Fruit fly (Drosophila melanogaster) whole organism, embryonic: ENCODE measurements around the gene dnc.

Experiments
- Antp ChIP-seq: fragments of 200-800 bp; sonication (Bioruptor generic); optimal IDR thresholded peaks from 3 replicates; lab custom pipeline; 2016; ENCODE audit warnings: missing biosample characterization, missing genetic modification characterization
- Atf-2 ChIP-seq: fragments of 200-800 bp; sonication (Bioruptor generic); optimal IDR thresholded peaks from 2 replicates; lab custom pipeline; 2016; ENCODE audit warnings: missing biosample characterization, missing genetic modification characterization
- Atf6 ChIP-seq: fragments of 200-800 bp; sonication (Bioruptor generic); IDR thresholded peaks from 2 replicates; pipeline ENCODE4 v1.3.6; 2022; ENCODE audit warnings: missing biosample characterization, missing genetic modification characterization
- B-H2 ChIP-seq: fragments of 200-800 bp; sonication (Bioruptor generic); optimal IDR thresholded peaks from 2 replicates; lab custom pipeline; 2018; ENCODE audit warnings: missing biosample characterization, mild to moderate bottlenecking, missing genetic modification characterization
- BtbVII ChIP-seq: fragments of 200-800 bp; sonication (Bioruptor generic); optimal IDR thresholded peaks from 3 replicates; lab custom pipeline; 2017; ENCODE audit warnings: missing biosample characterization, mild to moderate bottlenecking, missing genetic modification characterization
- Bteb2 ChIP-seq: fragments of 200-800 bp; sonication (Bioruptor generic); optimal IDR thresholded peaks from 2 replicates; lab custom pipeline; 2016; ENCODE audit warnings: missing biosample characterization, missing genetic modification characterization
- CG10209 ChIP-seq: fragments of 200-800 bp; sonication (Bioruptor generic); optimal IDR thresholded peaks from 3 replicates; lab custom pipeline; 2017; ENCODE audit warnings: missing biosample characterization, mild to moderate bottlenecking, missing genetic modification characterization, missing genetic modification reagents
- CG10274 ChIP-seq: fragments of 200-800 bp; sonication (Bioruptor generic); optimal IDR thresholded peaks from 3 replicates; lab custom pipeline; 2017; ENCODE audit warnings: missing biosample characterization, mild to moderate bottlenecking, missing genetic modification characterization
- CG11560 ChIP-seq: fragments of 200-800 bp; sonication (Bioruptor generic); IDR thresholded peaks from 3 replicates; pipeline ENCODE4 v1.3.6; 2022; ENCODE audit warnings: missing biosample characterization, missing genetic modification characterization
- CG1603 ChIP-seq: fragments of 200-800 bp; sonication (Bioruptor generic); optimal IDR thresholded peaks from 2 replicates; lab custom pipeline; 2019; ENCODE audit warnings: missing biosample characterization, mild to moderate bottlenecking, missing genetic modification characterization, moderate library complexity
- CG16779 ChIP-seq: fragments of 200-800 bp; sonication (Bioruptor generic); IDR thresholded peaks from 2 replicates; pipeline ENCODE4 v1.3.6; 2022; ENCODE audit warnings: missing biosample characterization, missing genetic modification characterization
- CG17912 ChIP-seq: fragments of 200-800 bp; sonication (Bioruptor generic); optimal IDR thresholded peaks from 2 replicates; lab custom pipeline; 2018; ENCODE audit warnings: missing biosample characterization, mild to moderate bottlenecking, missing genetic modification characterization
- CG18619 ChIP-seq: fragments of 200-800 bp; sonication (Bioruptor generic); optimal IDR thresholded peaks from 3 replicates; lab custom pipeline; 2017; ENCODE audit warnings: missing biosample characterization, mild to moderate bottlenecking, missing genetic modification characterization
- CG2120 ChIP-seq: fragments of 200-800 bp; sonication (Bioruptor generic); optimal IDR thresholded peaks from 3 replicates; lab custom pipeline; 2016; ENCODE audit warnings: missing biosample characterization, missing genetic modification characterization
- CG30020 ChIP-seq: fragments of 200-800 bp; optimal IDR thresholded peaks from 2 replicates; lab custom pipeline; 2019; ENCODE audit warnings: missing biosample characterization, mild to moderate bottlenecking, missing genetic modification characterization, moderate library complexity
- CG31365 ChIP-seq: fragments of 200-800 bp; sonication (Bioruptor generic); optimal IDR thresholded peaks from 2 replicates; lab custom pipeline; 2018; ENCODE audit warnings: missing biosample characterization, mild to moderate bottlenecking, missing genetic modification characterization
- CG32772 ChIP-seq: fragments of 200-800 bp; sonication (Bioruptor generic); IDR thresholded peaks from 2 replicates; pipeline ENCODE4 v1.3.6; 2022; ENCODE audit warnings: missing biosample characterization, missing genetic modification characterization
- CG4820 ChIP-seq: fragments of 200-800 bp; sonication (Bioruptor generic); optimal IDR thresholded peaks from 3 replicates; lab custom pipeline; 2016; ENCODE audit warnings: missing biosample characterization, missing genetic modification characterization
- CG5180 ChIP-seq: fragments of 200-800 bp; sonication (Bioruptor generic); optimal IDR thresholded peaks from 3 replicates; lab custom pipeline; 2017; ENCODE audit warnings: missing biosample characterization, missing genetic modification characterization, mild to moderate bottlenecking, moderate library complexity, missing genetic modification reagents
- CG6683 ChIP-seq: fragments of 200-800 bp; sonication (Bioruptor generic); optimal IDR thresholded peaks from 2 replicates; lab custom pipeline; 2017; ENCODE audit warnings: missing biosample characterization, mild to moderate bottlenecking, missing genetic modification characterization, missing genetic modification reagents
- CG7786 ChIP-seq: fragments of 200-800 bp; sonication (Bioruptor generic); optimal IDR thresholded peaks from 2 replicates; lab custom pipeline; 2016; ENCODE audit warnings: missing biosample characterization, missing genetic modification characterization
- CG9727 ChIP-seq: fragments of 200-800 bp; sonication (Bioruptor generic); optimal IDR thresholded peaks from 3 replicates; lab custom pipeline; 2017; ENCODE audit warnings: missing biosample characterization, mild to moderate bottlenecking, missing genetic modification characterization
- CG9797 ChIP-seq: fragments of 200-800 bp; sonication (Bioruptor generic); optimal IDR thresholded peaks from 3 replicates; lab custom pipeline; 2018; ENCODE audit warnings: missing biosample characterization, mild to moderate bottlenecking, missing genetic modification characterization
- Camta ChIP-seq: fragments of 200-800 bp; sonication (Bioruptor generic); optimal IDR thresholded peaks from 2 replicates; lab custom pipeline; 2016; ENCODE audit warnings: missing biosample characterization, missing genetic modification characterization
- D19A ChIP-seq: fragments of 200-800 bp; optimal IDR thresholded peaks from 3 replicates; lab custom pipeline; 2019; ENCODE audit warnings: missing biosample characterization, mild to moderate bottlenecking, missing genetic modification characterization, moderate library complexity
- Dbx ChIP-seq: fragments of 200-800 bp; sonication (Bioruptor generic); IDR thresholded peaks from 3 replicates; pipeline ENCODE4 v1.3.6; 2022; ENCODE audit warnings: missing biosample characterization, missing genetic modification characterization
- Doc3 ChIP-seq: fragments of 200-800 bp; sonication (Bioruptor generic); IDR thresholded peaks from 3 replicates; pipeline ENCODE4 v1.3.6; 2022; ENCODE audit warnings: missing biosample characterization, missing genetic modification characterization; ENCODE audit not compliant: partially characterized antibody
- Drgx ChIP-seq: fragments of 200-800 bp; sonication (Bioruptor generic); IDR thresholded peaks from 2 replicates; pipeline ENCODE4 v1.3.6; 2022; ENCODE audit warnings: missing biosample characterization, missing genetic modification characterization
- Hand ChIP-seq: fragments of 200-800 bp; sonication (Bioruptor generic); optimal IDR thresholded peaks from 2 replicates; lab custom pipeline; 2017; ENCODE audit warnings: mild to moderate bottlenecking, missing biosample characterization, missing genetic modification reagents, missing genetic modification characterization
- HmgZ ChIP-seq: fragments of 200-800 bp; sonication (Bioruptor generic); optimal IDR thresholded peaks from 2 replicates; lab custom pipeline; 2018; ENCODE audit warnings: missing biosample characterization, mild to moderate bottlenecking, missing genetic modification characterization
- Hsf ChIP-seq: fragments of 200-800 bp; sonication (Bioruptor generic); optimal IDR thresholded peaks from 3 replicates; lab custom pipeline; 2016; ENCODE audit warnings: missing biosample characterization, missing genetic modification characterization
- Pdp1 ChIP-seq, 2 experiments: fragments of 200-800 bp; sonication (Bioruptor generic); optimal IDR thresholded peaks; 3 replicates each; lab custom pipeline; 2016; ENCODE audit warnings: missing biosample characterization in 2 of 2, missing genetic modification characterization in 2 of 2, mild to moderate bottlenecking in 1 of 2, moderate library complexity in 1 of 2
- Sox100B ChIP-seq: fragments of 200-800 bp; sonication (Bioruptor generic); optimal IDR thresholded peaks from 3 replicates; lab custom pipeline; 2018; ENCODE audit warnings: missing biosample characterization, mild to moderate bottlenecking, missing genetic modification characterization
- Sry-β ChIP-seq: fragments of 200-800 bp; sonication (Bioruptor generic); optimal IDR thresholded peaks from 2 replicates; lab custom pipeline; 2018; ENCODE audit warnings: missing biosample characterization, mild to moderate bottlenecking, missing genetic modification characterization, moderate library complexity
- TFAM ChIP-seq: fragments of 200-800 bp; sonication (Bioruptor generic); optimal IDR thresholded peaks from 2 replicates; lab custom pipeline; 2017; ENCODE audit warnings: missing biosample characterization, missing genetic modification characterization, inconsistent platforms
- abd-A ChIP-seq: fragments of 200-800 bp; sonication (Bioruptor generic); optimal IDR thresholded peaks from 3 replicates; lab custom pipeline; 2019; ENCODE audit warnings: missing biosample characterization, mild to moderate bottlenecking, missing genetic modification characterization, moderate library complexity
- dmrt99B ChIP-seq: fragments of 200-800 bp; sonication (Bioruptor generic); optimal IDR thresholded peaks from 2 replicates; lab custom pipeline; 2018; ENCODE audit warnings: missing biosample characterization, mild to moderate bottlenecking, missing genetic modification characterization, moderate library complexity
- emc ChIP-seq: fragments of 200-800 bp; sonication (Bioruptor generic); optimal IDR thresholded peaks from 2 replicates; lab custom pipeline; 2016; ENCODE audit warnings: missing biosample characterization, missing genetic modification characterization
- fd64A ChIP-seq: fragments of 200-800 bp; sonication (Bioruptor generic); optimal IDR thresholded peaks from 3 replicates; lab custom pipeline; 2018; ENCODE audit warnings: missing biosample characterization, mild to moderate bottlenecking, missing genetic modification characterization
- inv ChIP-seq: fragments of 200-800 bp; sonication (Bioruptor generic); IDR thresholded peaks from 2 replicates; pipeline ENCODE4 v1.3.6; 2022; ENCODE audit warnings: missing biosample characterization, missing genetic modification characterization; ENCODE audit not compliant: partially characterized antibody
- lab ChIP-seq: fragments of 200-800 bp; sonication (Bioruptor generic); optimal IDR thresholded peaks from 3 replicates; lab custom pipeline; 2017; ENCODE audit warnings: missing biosample characterization, missing genetic modification characterization, mild to moderate bottlenecking, moderate library complexity, missing genetic modification reagents
- prd ChIP-seq, 3 experiments: fragments of >200 bp in 2 of 3; fragments of 200-800 bp in 1 of 3; sonication (Bioruptor generic) in 1 of 3; optimal IDR thresholded peaks in 2 of 3; IDR thresholded peaks in 1 of 3; 2 replicates in 2 of 3; 3 replicates in 1 of 3; pipeline versions ENCODE4 v1.3.6 to Lab custom; 2017 to 2022; ENCODE audit warnings: missing biosample characterization in 1 of 3, missing genetic modification characterization in 1 of 3
- shn ChIP-seq: fragments of 200-800 bp; sonication (Bioruptor generic); optimal IDR thresholded peaks from 3 replicates; lab custom pipeline; 2016; ENCODE audit warnings: missing biosample characterization, missing genetic modification characterization
- sima ChIP-seq: fragments of 200-800 bp; sonication (Bioruptor generic); optimal IDR thresholded peaks from 2 replicates; lab custom pipeline; 2016; ENCODE audit warnings: missing biosample characterization, missing genetic modification characterization
- sr ChIP-seq: fragments of 200-800 bp; sonication (Bioruptor generic); IDR thresholded peaks from 3 replicates; pipeline ENCODE4 v1.3.6; 2022; ENCODE audit warnings: missing biosample characterization, missing genetic modification characterization
- stc ChIP-seq: fragments of 200-800 bp; sonication (Bioruptor generic); IDR thresholded peaks from 2 replicates; pipeline ENCODE4 v1.3.6; 2022; ENCODE audit warnings: missing biosample characterization, missing genetic modification characterization
- tup ChIP-seq: fragments of 200-800 bp; sonication (Bioruptor generic); optimal IDR thresholded peaks from 2 replicates; lab custom pipeline; 2016; ENCODE audit warnings: missing biosample characterization, mild to moderate bottlenecking, missing genetic modification characterization, moderate library complexity
- vvl ChIP-seq: fragments of 200-800 bp; sonication (Bioruptor generic); IDR thresholded peaks from 2 replicates; pipeline ENCODE4 v1.3.6; 2022; ENCODE audit warnings: missing biosample characterization, missing genetic modification characterization
- wek ChIP-seq: fragments of 200-800 bp; sonication (Bioruptor generic); optimal IDR thresholded peaks from 3 replicates; lab custom pipeline; 2018; ENCODE audit warnings: missing biosample characterization, mild to moderate bottlenecking, missing genetic modification characterization, moderate library complexity
- z ChIP-seq: fragments of 200-800 bp; sonication (Bioruptor generic); IDR thresholded peaks from 3 replicates; pipeline ENCODE4 v1.3.6; 2022; ENCODE audit warnings: missing biosample characterization, missing genetic modification characterization

Gene dnc

DNA sequence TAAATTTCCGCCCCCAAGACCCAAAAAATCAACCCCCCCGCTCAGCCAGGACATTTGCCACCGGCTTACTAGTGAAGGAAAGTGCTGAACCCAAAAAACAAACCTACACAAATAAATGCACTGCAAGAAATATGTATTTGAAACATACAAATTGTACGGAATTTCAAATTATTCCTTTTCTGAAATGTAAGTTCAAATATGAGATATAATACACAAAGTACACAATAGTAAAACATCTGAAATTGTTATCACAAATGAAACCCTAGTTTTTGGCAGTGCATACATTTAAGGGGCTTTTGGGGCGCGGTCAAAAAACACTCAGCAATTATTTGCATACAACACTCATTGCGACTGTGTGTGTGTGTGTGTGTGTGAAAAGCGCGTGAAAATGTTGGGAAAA, 17.5 kb downstream of the dnc start (continued):
- TF ChIP-seq CG5180 (GFP tag; lab: Kevin White, UChicago) (no peak), fd64A (GFP tag; lab: Kevin White, UChicago) (no peak), Dbx (GFP tag; lab: Robert Waterston, UW) (no peak), HmgZ (tag; lab: Kevin White, UChicago) (no peak), shn (no peak), CG10274 (no peak), Drgx (GFP tag; lab: Robert Waterston, UW) (no peak), Sry-β (GFP tag; lab: Kevin White, UChicago) (no peak), CG10209 (GFP tag; lab: Kevin White, UChicago) (no peak), CG17912 (GFP tag; lab: Kevin White, UChicago) (no peak), CG16779 (GFP tag; lab: Robert Waterston, UW) (no peak), tup (GFP tag; lab: Kevin White, UChicago) (no peak), Hand (GFP tag; lab: Kevin White, UChicago) (no peak), dmrt99B (peak; percentile 49), BtbVII (no peak), sr (no peak), abd-A (tag; lab: Kevin White, UChicago) (no peak), CG6683 (GFP tag; lab: Kevin White, UChicago) (no peak), Sox100B (GFP tag; lab: Kevin White, UChicago) (no peak), B-H2 (no peak), Atf6 (GFP tag; lab: Robert Waterston, UW) (peak; percentile 40; the same call in 1 of the 2 replicates), CG9727 (GFP tag; lab: Kevin White, UChicago) (peak; percentile 2), wek (no peak), CG18619 (no peak), CG4820 (no peak), Atf-2 (GFP tag; lab: Kevin White, UChicago) (no peak), Doc3 (GFP tag; lab: Robert Waterston, UW) (no peak), CG2120 (GFP tag; lab: Kevin White, UChicago) (peak; percentile 53), z (GFP tag; lab: Robert Waterston, UW) (no peak), CG7786 (GFP tag; lab: Kevin White, UChicago) (no peak), prd (optimal IDR thresholded peaks at IDR 0.05; lab: Kevin White, UChicago) (no peak), prd (GFP tag; IDR thresholded peaks at IDR 0.05; lab: Robert Waterston, UW) (peak; percentile 43; the same call in 1 of the 3 replicates), vvl (GFP tag; lab: Robert Waterston, UW) (peak; percentile 61; the same call in 1 of the 2 replicates), D19A (tag; lab: Kevin White, UChicago) (no peak), TFAM (GFP tag; lab: Kevin White, UChicago) (no peak), CG11560 (tag; lab: Robert Waterston, UW) (no peak), stc (GFP tag; lab: Robert Waterston, UW) (peak; percentile 39; the same call in 1 of the 2 replicates), Hsf (GFP tag; lab: Kevin White, UChicago) (peak; percentile 39), CG1603 (peak; percentile 45), lab (peak; percentile 57), Bteb2 (GFP tag; lab: Kevin White, UChicago) (no peak), Pdp1 (GFP tag; optimal IDR thresholded peaks at IDR 0.05; lab: Kevin White, UChicago) (peak; percentile 8 to 16), CG32772 (GFP tag; lab: Robert Waterston, UW) (0 out of 2 replicates have a peak, but pooled peaks have one; percentile 16), CG31365 (tag; lab: Kevin White, UChicago) (no peak), sima (GFP tag; lab: Kevin White, UChicago) (no peak), Antp (GFP tag; lab: Kevin White, UChicago) (no peak), Camta (GFP tag; lab: Kevin White, UChicago) (no peak), CG9797 (GFP tag; lab: Kevin White, UChicago) (no peak), emc (no peak), CG30020 (tag; lab: Kevin White, UChicago) (no peak), inv (no peak)
